Fruit fly (Drosophila melanogaster) whole organism, embryonic: ENCODE results near the gene CG13891.
A peak's percentile ranks its signal among the peaks of the same experiment; 100 is the strongest.

Experiments used
- Asciz ChIP-seq: fragments of 200-800 bp; sonication (Bioruptor generic); optimal IDR thresholded peaks from 2 replicates; lab custom pipeline; 2017; ENCODE audit warnings: missing biosample characterization, mild to moderate bottlenecking, missing genetic modification characterization, missing genetic modification reagents
- Atf3 ChIP-seq: fragments of 200-800 bp; sonication (Bioruptor generic); optimal IDR thresholded peaks from 3 replicates; lab custom pipeline; 2016; ENCODE audit warnings: missing biosample characterization, missing genetic modification characterization
- Atf6 ChIP-seq: fragments of 200-800 bp; sonication (Bioruptor generic); IDR thresholded peaks from 2 replicates; pipeline ENCODE4 v1.3.6; 2022; ENCODE audit warnings: missing biosample characterization, missing genetic modification characterization
- Bdp1 ChIP-seq: fragments of 200-800 bp; sonication (Bioruptor generic); optimal IDR thresholded peaks from 3 replicates; lab custom pipeline; 2016; ENCODE audit warnings: missing biosample characterization, missing genetic modification characterization
- CG1024 ChIP-seq: fragments of 200-800 bp; sonication (Bioruptor generic); IDR thresholded peaks from 2 replicates; pipeline ENCODE4 v1.3.6; 2022; ENCODE audit warnings: missing biosample characterization, missing genetic modification characterization
- CG14667 ChIP-seq: fragments of 200-800 bp; sonication (Bioruptor generic); IDR thresholded peaks from 2 replicates; pipeline ENCODE4 v1.3.6; 2022; ENCODE audit warnings: missing biosample characterization, missing genetic modification characterization
- CG17359 ChIP-seq: fragments of 200-800 bp; sonication (Bioruptor generic); optimal IDR thresholded peaks from 3 replicates; lab custom pipeline; 2018; ENCODE audit warnings: missing biosample characterization, mild to moderate bottlenecking, missing genetic modification characterization, moderate library complexity
- CG3065 ChIP-seq: fragments of 200-800 bp; sonication (Bioruptor generic); optimal IDR thresholded peaks from 2 replicates; lab custom pipeline; 2016; ENCODE audit warnings: missing biosample characterization, missing genetic modification characterization
- CG31441 ChIP-seq: fragments of 200-800 bp; sonication (Bioruptor generic); IDR thresholded peaks from 2 replicates; pipeline ENCODE4 v1.3.6; 2022; ENCODE audit warnings: missing biosample characterization, missing genetic modification characterization
- CG5953 ChIP-seq: fragments of 200-800 bp; sonication (Bioruptor generic); IDR thresholded peaks from 2 replicates; pipeline ENCODE4 v1.3.6; 2022; ENCODE audit warnings: missing biosample characterization, missing genetic modification characterization
- CG6654 ChIP-seq: fragments of 200-800 bp; sonication (Bioruptor generic); optimal IDR thresholded peaks from 2 replicates; lab custom pipeline; 2017; ENCODE audit warnings: missing biosample characterization, mild to moderate bottlenecking, missing genetic modification characterization
- CG7556 ChIP-seq: fragments of 200-800 bp; sonication (Bioruptor generic); optimal IDR thresholded peaks from 2 replicates; lab custom pipeline; 2017; ENCODE audit warnings: missing biosample characterization, mild to moderate bottlenecking, missing genetic modification characterization
- CG7745 ChIP-seq: fragments of 200-800 bp; sonication (Bioruptor generic); optimal IDR thresholded peaks from 2 replicates; lab custom pipeline; 2018; ENCODE audit warnings: missing biosample characterization, mild to moderate bottlenecking, missing genetic modification characterization, moderate library complexity
- CTCF ChIP-seq: fragments of 200-800 bp; sonication (Bioruptor generic); optimal IDR thresholded peaks from 2 replicates; lab custom pipeline; 2017; ENCODE audit warnings: missing biosample characterization, mild to moderate bottlenecking, missing genetic modification characterization, moderate library complexity
- D ChIP-seq, 2 experiments: fragments of 200-800 bp in 1 of 2; fragments of >200 bp in 1 of 2; sonication (Bioruptor generic) in 1 of 2; optimal IDR thresholded peaks; 2 replicates in 1 of 2; 3 replicates in 1 of 2; lab custom pipeline; 2017; ENCODE audit warnings: mild to moderate bottlenecking in 1 of 2, missing biosample characterization in 1 of 2, missing genetic modification characterization in 1 of 2, missing genetic modification reagents in 1 of 2
- HmgD ChIP-seq: fragments of 200-800 bp; sonication (Bioruptor generic); optimal IDR thresholded peaks from 3 replicates; lab custom pipeline; 2016; ENCODE audit warnings: missing biosample characterization, missing genetic modification characterization
- Hmx ChIP-seq: fragments of 200-800 bp; sonication (Bioruptor generic); optimal IDR thresholded peaks from 2 replicates; lab custom pipeline; 2016; ENCODE audit warnings: missing biosample characterization, missing genetic modification characterization
- Mad ChIP-seq: fragments of 200-800 bp; sonication (Bioruptor generic); optimal IDR thresholded peaks from 2 replicates; lab custom pipeline; 2016; ENCODE audit warnings: missing biosample characterization, missing genetic modification characterization
- Nf-YC ChIP-seq: fragments of 200-800 bp; optimal IDR thresholded peaks from 3 replicates; lab custom pipeline; 2019; ENCODE audit warnings: missing biosample characterization, mild to moderate bottlenecking, missing genetic modification characterization, moderate library complexity
- Rfx ChIP-seq: fragments of 200-800 bp; sonication (Bioruptor generic); IDR thresholded peaks from 2 replicates; pipeline ENCODE4 v1.3.6; 2022; ENCODE audit warnings: missing biosample characterization, missing genetic modification characterization
- Sox102F ChIP-seq: fragments of 200-800 bp; sonication (Bioruptor generic); optimal IDR thresholded peaks from 2 replicates; lab custom pipeline; 2018; ENCODE audit warnings: missing biosample characterization, mild to moderate bottlenecking, missing genetic modification characterization, moderate library complexity
- Trl ChIP-seq, 3 experiments: fragments of >200 bp in 2 of 3; fragments of 200-800 bp in 1 of 3; sonication (Bioruptor generic) in 1 of 3; optimal IDR thresholded peaks; 2 replicates in 1 of 3; 3 replicates in 2 of 3; lab custom pipeline; 2016 to 2017; ENCODE audit warnings: missing biosample characterization in 1 of 3, missing genetic modification characterization in 1 of 3
- Vsx1 ChIP-seq: fragments of 200-800 bp; sonication (Bioruptor generic); optimal IDR thresholded peaks from 2 replicates; lab custom pipeline; 2017; ENCODE audit warnings: missing biosample characterization, mild to moderate bottlenecking, missing genetic modification characterization, missing genetic modification reagents
- ase ChIP-seq: fragments of 200-800 bp; sonication (Bioruptor generic); IDR thresholded peaks from 3 replicates; pipeline ENCODE4 v1.3.6; 2022; ENCODE audit warnings: missing biosample characterization, missing genetic modification characterization
- ato ChIP-seq: fragments of 200-800 bp; sonication (Bioruptor generic); IDR thresholded peaks from 2 replicates; pipeline ENCODE4 v1.3.6; 2022; ENCODE audit warnings: missing biosample characterization, missing genetic modification characterization; ENCODE audit not compliant: partially characterized antibody
- bbx ChIP-seq: fragments of 200-800 bp; sonication (Bioruptor generic); IDR thresholded peaks from 2 replicates; pipeline ENCODE4 v1.3.6; 2022; ENCODE audit warnings: missing biosample characterization, missing genetic modification characterization; ENCODE audit not compliant: partially characterized antibody
- bsh ChIP-seq, 2 experiments: fragments of 200-800 bp; sonication (Bioruptor generic); optimal IDR thresholded peaks; 2 replicates each; lab custom pipeline; 2017 to 2018; ENCODE audit warnings: mild to moderate bottlenecking in 2 of 2, missing biosample characterization in 2 of 2, missing genetic modification characterization in 2 of 2, moderate library complexity in 1 of 2
- cad ChIP-seq: fragments of >200 bp; optimal IDR thresholded peaks from 2 replicates; lab custom pipeline; 2017; ENCODE audit warnings: missing biosample characterization, missing genetic modification characterization
- chinmo ChIP-seq: fragments of 200-800 bp; sonication (Bioruptor generic); IDR thresholded peaks from 4 replicates; pipeline ENCODE4 v1.3.6; 2022; ENCODE audit warnings: missing biosample characterization, missing genetic modification characterization; ENCODE audit not compliant: partially characterized antibody
- chn ChIP-seq: fragments of 200-800 bp; sonication (Bioruptor generic); optimal IDR thresholded peaks from 2 replicates; lab custom pipeline; 2016; ENCODE audit warnings: missing biosample characterization, missing genetic modification characterization
- disco-r ChIP-seq: fragments of 200-800 bp; sonication (Bioruptor generic); optimal IDR thresholded peaks from 2 replicates; lab custom pipeline; 2016; ENCODE audit warnings: missing biosample characterization, missing genetic modification characterization
- dysf ChIP-seq: fragments of 200-800 bp; sonication (Bioruptor generic); IDR thresholded peaks from 3 replicates; pipeline ENCODE4 v1.3.6; 2022; ENCODE audit warnings: missing biosample characterization, missing genetic modification characterization
- exex ChIP-seq: fragments of 200-800 bp; sonication (Bioruptor generic); optimal IDR thresholded peaks from 4 replicates; lab custom pipeline; 2018; ENCODE audit warnings: missing biosample characterization, mild to moderate bottlenecking, missing genetic modification characterization, moderate library complexity
- fd102C ChIP-seq: fragments of 200-800 bp; sonication (Bioruptor generic); optimal IDR thresholded peaks from 2 replicates; lab custom pipeline; 2018; ENCODE audit warnings: missing biosample characterization, mild to moderate bottlenecking, missing genetic modification characterization, moderate library complexity
- fu2 ChIP-seq: fragments of 200-800 bp; sonication (Bioruptor generic); optimal IDR thresholded peaks from 2 replicates; lab custom pipeline; 2016; ENCODE audit warnings: missing biosample characterization, missing genetic modification characterization
- gem ChIP-seq: fragments of 200-800 bp; sonication (Bioruptor generic); optimal IDR thresholded peaks from 2 replicates; lab custom pipeline; 2019; ENCODE audit warnings: missing biosample characterization, mild to moderate bottlenecking, missing genetic modification characterization, moderate library complexity
- grau ChIP-seq: fragments of 200-800 bp; optimal IDR thresholded peaks from 3 replicates; lab custom pipeline; 2019; ENCODE audit warnings: missing biosample characterization, mild to moderate bottlenecking, missing genetic modification characterization, moderate library complexity
- grn ChIP-seq: fragments of 200-800 bp; sonication (Bioruptor generic); optimal IDR thresholded peaks from 3 replicates; lab custom pipeline; 2017; ENCODE audit warnings: missing biosample characterization, missing genetic modification characterization
- ham ChIP-seq: fragments of 200-800 bp; sonication (Bioruptor generic); IDR thresholded peaks from 2 replicates; pipeline ENCODE4 v1.3.6; 2022; ENCODE audit warnings: missing biosample characterization, missing genetic modification characterization
- hkb ChIP-seq, 2 experiments: fragments of 200-800 bp in 1 of 2; fragments of >200 bp in 1 of 2; sonication (Bioruptor generic) in 1 of 2; IDR thresholded peaks in 1 of 2; optimal IDR thresholded peaks in 1 of 2; 2 replicates each; pipeline versions ENCODE4 v1.3.6 to Lab custom; 2017 to 2022; ENCODE audit warnings: missing biosample characterization in 1 of 2, missing genetic modification characterization in 1 of 2
- kni ChIP-seq: fragments of 200-800 bp; sonication (Bioruptor generic); optimal IDR thresholded peaks from 3 replicates; lab custom pipeline; 2017; ENCODE audit warnings: mild to moderate bottlenecking, missing biosample characterization, missing genetic modification reagents, missing genetic modification characterization
- otp ChIP-seq: fragments of 200-800 bp; sonication (Bioruptor generic); IDR thresholded peaks from 3 replicates; pipeline ENCODE4, ENCODE4 v1.3.6; 2022; ENCODE audit warnings: missing biosample characterization, missing genetic modification characterization
- rib ChIP-seq: fragments of 200-800 bp; sonication (Bioruptor generic); IDR thresholded peaks from 2 replicates; pipeline ENCODE4 v1.3.6; 2022; ENCODE audit warnings: missing biosample characterization, missing genetic modification characterization
- run ChIP-seq: fragments of 200-800 bp; sonication (Bioruptor generic); optimal IDR thresholded peaks from 3 replicates; lab custom pipeline; 2018; ENCODE audit warnings: missing biosample characterization, mild to moderate bottlenecking, missing genetic modification characterization
- sd ChIP-seq: fragments of 200-800 bp; sonication (Bioruptor generic); optimal IDR thresholded peaks from 3 replicates; lab custom pipeline; 2018; ENCODE audit warnings: missing biosample characterization, mild to moderate bottlenecking, missing genetic modification characterization, moderate library complexity
- so ChIP-seq: fragments of 200-800 bp; sonication (Bioruptor generic); IDR thresholded peaks from 3 replicates; pipeline ENCODE4 v1.3.6; 2022; ENCODE audit warnings: missing biosample characterization, missing genetic modification characterization
- sqz ChIP-seq: fragments of 200-800 bp; sonication (Bioruptor generic); optimal IDR thresholded peaks from 3 replicates; lab custom pipeline; 2018; ENCODE audit warnings: missing biosample characterization, mild to moderate bottlenecking, missing genetic modification characterization
- sug ChIP-seq: fragments of 200-800 bp; optimal IDR thresholded peaks from 2 replicates; lab custom pipeline; 2019; ENCODE audit warnings: missing biosample characterization, mild to moderate bottlenecking, missing genetic modification characterization, moderate library complexity
- z ChIP-seq: fragments of 200-800 bp; sonication (Bioruptor generic); IDR thresholded peaks from 3 replicates; pipeline ENCODE4 v1.3.6; 2022; ENCODE audit warnings: missing biosample characterization, missing genetic modification characterization

Gene CG13891

dm6 chr3L:445746-446534 lies 12.2 kb upstream of the CG13891 start (continued):
- no peak for TF ChIP-seq CG14667 (GFP tag; lab: Robert Waterston, UW)
- TF ChIP-seq gem (tag; lab: Kevin White, UChicago): no peak
- no peak for TF ChIP-seq Bdp1
- no peak for TF ChIP-seq Atf6 (GFP tag; lab: Robert Waterston, UW)
- TF ChIP-seq chn: no peak
- TF ChIP-seq disco-r: no peak
- TF ChIP-seq Vsx1 (GFP tag; lab: Kevin White, UChicago): peak; percentile 54
- TF ChIP-seq run (tag; lab: Kevin White, UChicago): no peak
- peak; percentile 54 for TF ChIP-seq exex (tag; lab: Kevin White, UChicago)
- no peak for TF ChIP-seq D (optimal IDR thresholded peaks at IDR 0.05; lab: Kevin White, UChicago)
- TF ChIP-seq D (GFP tag; optimal IDR thresholded peaks at IDR 0.05; lab: Kevin White, UChicago): no peak
- TF ChIP-seq HmgD: no peak
- TF ChIP-seq dysf (GFP tag; lab: Robert Waterston, UW): no peak
- TF ChIP-seq so (GFP tag; lab: Robert Waterston, UW): no peak
- TF ChIP-seq Sox102F: no peak
- TF ChIP-seq ase (GFP tag; lab: Robert Waterston, UW): no peak
- peak; percentile 70; the same call in 1 of the 4 replicates for TF ChIP-seq chinmo (GFP tag; lab: Robert Waterston, UW)
- TF ChIP-seq Hmx (GFP tag; lab: Kevin White, UChicago): no peak
- no peak for TF ChIP-seq sqz
- TF ChIP-seq grau: peak; percentile 42
- TF ChIP-seq grn (GFP tag; lab: Kevin White, UChicago): peak; percentile 39
- no peak for TF ChIP-seq otp
- no peak for TF ChIP-seq CG31441 (GFP tag; lab: Robert Waterston, UW)
- 0 out of 2 replicates have a peak, but pooled peaks have one; percentile 18 for TF ChIP-seq rib (GFP tag; lab: Robert Waterston, UW)
- no peak for TF ChIP-seq Nf-YC (tag; lab: Kevin White, UChicago)
- peak; percentile 41 to 66 for TF ChIP-seq Trl (optimal IDR thresholded peaks at IDR 0.05; lab: Kevin White, UChicago)
- no peak for TF ChIP-seq Trl (GFP tag; optimal IDR thresholded peaks at IDR 0.05; lab: Kevin White, UChicago)
- no peak for TF ChIP-seq Asciz (GFP tag; lab: Kevin White, UChicago)
- no peak for TF ChIP-seq CG1024 (GFP tag; lab: Robert Waterston, UW)
- TF ChIP-seq bsh (GFP tag; optimal IDR thresholded peaks at IDR 0.05; lab: Kevin White, UChicago): no peak
- no peak for TF ChIP-seq kni (GFP tag; lab: Kevin White, UChicago)
- no peak for TF ChIP-seq ato
- no peak for TF ChIP-seq fu2 (GFP tag; lab: Kevin White, UChicago)
- TF ChIP-seq, all 482 proteins: peak for 12

DNA sequence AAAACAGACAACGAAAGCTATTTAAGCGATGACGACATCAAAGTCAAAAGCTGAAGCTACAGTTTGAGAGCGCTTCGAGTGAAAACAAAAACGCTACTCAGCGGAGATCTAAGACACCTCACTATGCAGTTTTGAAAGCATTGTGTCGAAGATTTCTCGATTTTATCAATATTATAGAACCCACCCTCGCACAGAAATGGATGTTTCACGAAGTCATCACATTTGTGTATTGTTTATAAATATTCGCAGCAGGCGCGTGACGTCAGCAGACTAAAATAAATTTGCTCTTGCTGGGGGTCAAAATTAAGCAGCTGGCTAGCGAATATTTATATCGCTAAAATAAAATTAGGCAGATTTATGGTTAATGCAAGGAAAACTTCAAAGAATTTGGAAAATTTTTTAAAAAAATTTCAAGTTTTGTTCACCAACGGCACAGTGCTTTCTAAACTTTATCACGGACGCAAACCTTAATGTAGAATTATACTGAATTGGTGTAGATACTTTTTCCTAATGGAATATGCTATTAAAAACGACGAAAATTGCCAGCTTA lies 8.0 kb upstream of the CG13891 start:
- TF ChIP-seq Mad (GFP tag; lab: Kevin White, UChicago) (no peak), hkb (optimal IDR thresholded peaks at IDR 0.05; lab: Kevin White, UChicago) (peak; percentile 96), hkb (GFP tag; IDR thresholded peaks at IDR 0.05; lab: Robert Waterston, UW) (no peak), ham (GFP tag; lab: Robert Waterston, UW) (no peak), bbx (GFP tag; lab: Robert Waterston, UW) (0 out of 2 replicates have a peak, but pooled peaks have one; percentile 13), fd102C (GFP tag; lab: Kevin White, UChicago) (no peak), HmgD (peak; percentile 16), CG3065 (GFP tag; lab: Kevin White, UChicago) (no peak), cad (GFP tag; lab: Kevin White, UChicago) (peak; percentile 53), CG6654 (peak; percentile 99), Rfx (GFP tag; lab: Robert Waterston, UW) (peak; percentile 6; the same call in 1 of the 2 replicates), sd (tag; lab: Kevin White, UChicago) (peak; percentile 83), CG7556 (GFP tag; lab: Kevin White, UChicago) (no peak), CTCF (GFP tag; lab: Kevin White, UChicago) (peak; percentile 75), CG5953 (GFP tag; lab: Robert Waterston, UW) (no peak), Atf3 (GFP tag; lab: Kevin White, UChicago) (peak; percentile 64), z (peak; percentile 83), CG17359 (tag; lab: Kevin White, UChicago) (peak; percentile 4), CG7745 (tag; lab: Kevin White, UChicago) (peak; percentile 14), sug (peak; percentile 79)
